Worm (Caenorhabditis elegans) whole organism, late embryonic: Measurements from ENCODE around the gene rpl-36.A.

Experiments used
- C38D4.7 ChIP-seq: fragments of 200-800 bp; sonication (Bioruptor generic); optimal IDR thresholded peaks from 2 replicates; lab custom pipeline; 2018; ENCODE audit warnings: mild to moderate bottlenecking, missing genetic modification characterization, moderate library complexity, missing compliant biosample characterization
- K02D7.2 ChIP-seq: sonication (generic microtip); optimal IDR thresholded peaks from 2 replicates; lab custom pipeline; 2017; ENCODE audit warnings: mild to moderate bottlenecking, missing genetic modification characterization, missing compliant biosample characterization
- ahr-1 ChIP-seq: sonication (generic microtip); optimal IDR thresholded peaks from 2 replicates; lab custom pipeline; 2016; ENCODE audit warnings: missing genetic modification characterization, missing compliant biosample characterization
- ama-1 ChIP-seq: fragments of 150-350 bp; optimal IDR thresholded peaks from 2 replicates; lab custom pipeline; 2014
- ceh-19 ChIP-seq: fragments of 200-800 bp; sonication (Bioruptor generic); optimal IDR thresholded peaks from 2 replicates; lab custom pipeline; 2018; ENCODE audit warnings: mild to moderate bottlenecking, missing genetic modification characterization, missing compliant biosample characterization
- ceh-24 ChIP-seq: sonication (generic microtip); optimal IDR thresholded peaks from 2 replicates; lab custom pipeline; 2016; ENCODE audit warnings: mild to moderate bottlenecking, missing genetic modification characterization, missing compliant biosample characterization
- ceh-30 ChIP-seq: fragments of 150-350 bp; optimal IDR thresholded peaks from 2 replicates; lab custom pipeline; 2014; ENCODE audit warnings: missing biosample characterization, missing genetic modification characterization
- ceh-31 ChIP-seq: sonication (generic microtip); optimal IDR thresholded peaks from 2 replicates; lab custom pipeline; 2016; ENCODE audit warnings: missing genetic modification characterization, missing compliant biosample characterization
- ceh-45 ChIP-seq: fragments of 200-800 bp; sonication (Bioruptor generic); IDR thresholded peaks from 2 replicates; pipeline ENCODE4 v1.3.6; 2022; ENCODE audit warnings: missing genetic modification reagents, missing genetic modification characterization, missing compliant biosample characterization
- ceh-48 ChIP-seq: sonication (generic microtip); optimal IDR thresholded peaks from 2 replicates; lab custom pipeline; 2016; ENCODE audit warnings: missing genetic modification characterization, inconsistent platforms, missing compliant biosample characterization
- ceh-9 ChIP-seq: sonication (generic microtip); optimal IDR thresholded peaks from 2 replicates; lab custom pipeline; 2016; ENCODE audit warnings: mild to moderate bottlenecking, missing genetic modification characterization, inconsistent platforms, missing compliant biosample characterization
- che-1 ChIP-seq: sonication (generic microtip); optimal IDR thresholded peaks from 2 replicates; lab custom pipeline; 2016; ENCODE audit warnings: mild to moderate bottlenecking, missing genetic modification characterization, missing compliant biosample characterization
- dve-1 ChIP-seq: sonication (generic microtip); optimal IDR thresholded peaks from 2 replicates; lab custom pipeline; 2017; ENCODE audit warnings: antibody characterized with exemption, mild to moderate bottlenecking, missing genetic modification characterization, missing compliant biosample characterization
- elt-2 ChIP-seq: sonication (generic microtip); optimal IDR thresholded peaks from 2 replicates; lab custom pipeline; 2016; ENCODE audit warnings: missing genetic modification reagents, missing genetic modification characterization, missing compliant biosample characterization
- elt-4 ChIP-seq: sonication (generic microtip); optimal IDR thresholded peaks from 2 replicates; lab custom pipeline; 2016; ENCODE audit warnings: missing genetic modification characterization, missing compliant biosample characterization
- ets-4 ChIP-seq: sonication (generic microtip); optimal IDR thresholded peaks from 2 replicates; lab custom pipeline; 2016; ENCODE audit warnings: missing genetic modification characterization, missing compliant biosample characterization
- fax-1 ChIP-seq: sonication (generic microtip); optimal IDR thresholded peaks from 2 replicates; lab custom pipeline; 2016; ENCODE audit warnings: missing genotype, missing genetic modification characterization, missing compliant biosample characterization
- fkh-10 ChIP-seq: fragments of 150-350 bp; optimal IDR thresholded peaks from 2 replicates; lab custom pipeline; 2014; ENCODE audit warnings: missing biosample characterization, missing genetic modification reagents, missing genetic modification characterization
- gmeb-2 ChIP-seq: sonication (generic microtip); optimal IDR thresholded peaks from 2 replicates; lab custom pipeline; 2016; ENCODE audit warnings: missing genetic modification characterization, inconsistent platforms, missing compliant biosample characterization
- hlh-6 ChIP-seq: sonication (generic microtip); optimal IDR thresholded peaks from 2 replicates; lab custom pipeline; 2016; ENCODE audit warnings: missing genotype, missing genetic modification characterization, missing compliant biosample characterization
- hlh-8 ChIP-seq: sonication (generic microtip); optimal IDR thresholded peaks from 2 replicates; lab custom pipeline; 2016; ENCODE audit warnings: missing genotype, missing genetic modification characterization, missing compliant biosample characterization
- madf-2 ChIP-seq: sonication (generic microtip); optimal IDR thresholded peaks from 2 replicates; lab custom pipeline; 2017; ENCODE audit warnings: missing genetic modification characterization, missing compliant biosample characterization
- mec-3 ChIP-seq: sonication (generic microtip); optimal IDR thresholded peaks from 2 replicates; lab custom pipeline; 2016; ENCODE audit warnings: borderline replicate concordance, missing genetic modification characterization, missing compliant biosample characterization
- nhr-11 ChIP-seq: fragments of 150-350 bp; optimal IDR thresholded peaks from 2 replicates; lab custom pipeline; 2014; ENCODE audit warnings: missing biosample characterization, missing genetic modification characterization
- odd-2 ChIP-seq: sonication (generic microtip); optimal IDR thresholded peaks from 2 replicates; lab custom pipeline; 2017; ENCODE audit warnings: antibody characterized with exemption, mild to moderate bottlenecking, missing genetic modification characterization, missing compliant biosample characterization
- pag-3 ChIP-seq: sonication (generic microtip); optimal IDR thresholded peaks from 2 replicates; lab custom pipeline; 2016; ENCODE audit warnings: missing compliant biosample characterization, missing genetic modification characterization, borderline replicate concordance
- pat-9 ChIP-seq: fragments of 200-800 bp; sonication (Bioruptor generic); optimal IDR thresholded peaks from 2 replicates; lab custom pipeline; 2018; ENCODE audit warnings: mild to moderate bottlenecking, missing genetic modification characterization, moderate library complexity, missing compliant biosample characterization
- pax-1 ChIP-seq: fragments of 150-350 bp; optimal IDR thresholded peaks from 2 replicates; lab custom pipeline; 2014; ENCODE audit warnings: missing biosample characterization, missing genetic modification characterization
- pha-4 ChIP-seq: fragments of 150-350 bp; optimal IDR thresholded peaks from 2 replicates; lab custom pipeline; 2018; ENCODE audit warnings: missing biosample characterization, missing genetic modification reagents, missing genetic modification characterization
- pqm-1 ChIP-seq: sonication (generic microtip); optimal IDR thresholded peaks from 2 replicates; lab custom pipeline; 2016; ENCODE audit warnings: missing genetic modification characterization, missing compliant biosample characterization
- ref-2 ChIP-seq: sonication (generic microtip); optimal IDR thresholded peaks from 2 replicates; lab custom pipeline; 2016; ENCODE audit warnings: missing genetic modification characterization, missing compliant biosample characterization
- sdc-2 ChIP-seq: sonication (generic microtip); optimal IDR thresholded peaks from 2 replicates; lab custom pipeline; 2016; ENCODE audit warnings: missing genotype, missing genetic modification characterization, missing compliant biosample characterization
- sox-2 ChIP-seq: fragments of 200-800 bp; sonication (Bioruptor generic); IDR thresholded peaks from 2 replicates; pipeline ENCODE4 v1.3.6; 2022; ENCODE audit warnings: missing genetic modification reagents, missing genetic modification characterization, missing compliant biosample characterization
- tbx-2 ChIP-seq: sonication (generic microtip); optimal IDR thresholded peaks from 2 replicates; lab custom pipeline; 2016; ENCODE audit warnings: missing genetic modification characterization, missing compliant biosample characterization
- ttx-3 ChIP-seq: sonication (generic microtip); optimal IDR thresholded peaks from 2 replicates; lab custom pipeline; 2016; ENCODE audit warnings: missing genetic modification reagents, missing genetic modification characterization, missing compliant biosample characterization
- zip-5 ChIP-seq: sonication (generic microtip); optimal IDR thresholded peaks from 2 replicates; lab custom pipeline; 2016; ENCODE audit warnings: missing genetic modification characterization, missing compliant biosample characterization

The rpl-36.A gene

DNA sequence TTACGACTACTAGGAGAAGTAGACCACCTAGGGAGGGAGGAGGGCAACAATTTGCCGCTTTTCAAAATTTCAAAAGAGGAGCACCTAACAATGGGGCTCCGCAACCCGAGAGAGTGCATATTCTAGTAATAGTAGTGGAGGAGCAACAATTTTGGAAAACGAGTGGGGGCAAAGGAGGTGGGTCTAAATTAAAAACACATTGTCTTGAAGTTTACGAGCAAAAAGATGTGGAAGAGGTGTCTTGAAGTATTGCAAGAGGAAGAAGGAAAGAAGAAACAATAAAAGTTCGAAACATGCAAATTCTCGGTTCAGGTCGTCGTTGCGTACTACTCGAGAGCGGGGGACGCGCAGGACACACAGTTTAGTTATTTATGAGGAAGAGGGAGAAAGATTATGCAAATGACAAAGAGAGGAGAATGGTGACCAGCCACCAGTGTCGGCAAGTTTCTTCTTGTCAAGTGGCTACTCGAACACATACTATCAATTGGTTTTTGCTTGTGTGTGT, 32.8 kb downstream of the rpl-36.A start:
- no peak for TF ChIP-seq che-1 (tag; lab: Kevin White, UChicago)
- TF ChIP-seq nhr-11 (tag; lab: Kevin White, UChicago), result no peak
- TF ChIP-seq mec-3 (tag; lab: Kevin White, UChicago), result no peak
- TF ChIP-seq K02D7.2, result no peak
- TF ChIP-seq hlh-6 (tag; lab: Kevin White, UChicago), result no peak
- TF ChIP-seq ceh-31 (tag; lab: Kevin White, UChicago), result no peak
- no peak for TF ChIP-seq ama-1 (lab: Kevin White, UChicago)
- peak; percentile 20 for TF ChIP-seq ref-2 (tag; lab: Kevin White, UChicago)
- TF ChIP-seq, all 69 proteins: peak for 1

DNA sequence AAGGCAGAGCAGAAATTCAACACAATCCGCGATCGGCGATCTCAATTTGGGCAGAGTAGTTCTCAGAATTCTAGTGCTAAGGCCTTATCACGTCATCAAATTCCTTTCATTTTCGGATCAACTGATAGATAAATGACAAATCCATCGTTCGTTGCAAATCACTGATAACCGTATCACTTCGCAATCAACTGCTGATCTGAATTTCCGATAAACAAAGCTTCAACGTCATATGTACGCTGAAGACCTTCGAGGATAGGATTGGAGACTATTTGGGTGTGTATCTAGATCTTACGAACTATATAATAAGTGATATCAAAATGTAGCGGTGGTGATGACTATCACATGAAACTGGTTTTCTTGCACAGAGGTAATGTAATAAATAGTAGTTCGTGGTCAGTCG, 39.7 kb downstream of the rpl-36.A start:
- TF ChIP-seq ahr-1 (tag; lab: Kevin White, UChicago) (no peak), odd-2 (tag; lab: Kevin White, UChicago) (no peak)

DNA sequence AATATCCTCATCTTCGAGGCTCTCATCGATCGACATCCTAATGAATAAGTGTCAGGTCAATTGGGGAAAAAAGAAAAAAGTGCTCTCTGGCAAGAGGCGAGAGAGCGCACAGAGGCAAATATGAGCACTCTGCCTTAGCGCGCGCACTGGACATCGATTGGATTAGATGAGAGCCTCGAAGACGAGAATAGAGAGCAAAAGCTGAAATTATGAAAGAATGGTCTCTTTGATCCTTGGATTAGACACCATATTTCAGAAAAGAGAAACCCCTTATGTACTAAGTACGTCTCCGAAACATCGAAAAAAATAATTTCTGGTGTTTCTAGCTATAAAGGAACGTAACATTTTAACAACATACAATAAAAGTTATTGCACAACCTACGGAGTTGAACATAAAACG, 41.8 kb downstream of the rpl-36.A start, which contains the start of gene F45E10.2:
TSS of gene F45E10.2 (minus strand) at position 101 of the 400 bp plus-strand sequence.
- TF ChIP-seq madf-2 (tag; lab: Kevin White, UChicago), result no peak
- no peak for TF ChIP-seq pqm-1 (tag; lab: Kevin White, UChicago)
- TF ChIP-seq ceh-31 (tag; lab: Kevin White, UChicago), result no peak
- no peak for TF ChIP-seq odd-2 (tag; lab: Kevin White, UChicago)
- no peak for TF ChIP-seq hlh-8 (tag; lab: Kevin White, UChicago)
- TF ChIP-seq pag-3 (tag; lab: Kevin White, UChicago), result no peak
- no peak for TF ChIP-seq pat-9 (tag; lab: Kevin White, UChicago)
- TF ChIP-seq fax-1 (tag; lab: Kevin White, UChicago), result no peak
- no peak for TF ChIP-seq pax-1 (tag; lab: Kevin White, UChicago)
- no peak for TF ChIP-seq K02D7.2
- no peak for TF ChIP-seq zip-5 (tag; lab: Kevin White, UChicago)
- TF ChIP-seq ceh-30 (tag; lab: Kevin White, UChicago), result no peak
- TF ChIP-seq fkh-10 (GFP tag; lab: Kevin White, UChicago), result no peak
- no peak for TF ChIP-seq elt-4 (tag; lab: Kevin White, UChicago)
- no peak for TF ChIP-seq ama-1 (lab: Kevin White, UChicago)
- no peak for TF ChIP-seq ceh-19
- no peak for TF ChIP-seq tbx-2
- TF ChIP-seq C38D4.7 (GFP tag; lab: Kevin White, UChicago), result no peak

ce11 chrII:11052526-11052925, 44.5 kb downstream of the rpl-36.A start:
- no peak for TF ChIP-seq pat-9 (tag; lab: Kevin White, UChicago)
- TF ChIP-seq elt-2, result no peak
- no peak for TF ChIP-seq ets-4 (tag; lab: Kevin White, UChicago)
- TF ChIP-seq hlh-6 (tag; lab: Kevin White, UChicago), result no peak
- no peak for TF ChIP-seq gmeb-2 (tag; lab: Kevin White, UChicago)
- TF ChIP-seq mec-3 (tag; lab: Kevin White, UChicago), result no peak
- TF ChIP-seq ttx-3, result no peak
- no peak for TF ChIP-seq sdc-2 (tag; lab: Kevin White, UChicago)
- TF ChIP-seq pqm-1 (tag; lab: Kevin White, UChicago), result no peak
- TF ChIP-seq ceh-9, result no peak
- TF ChIP-seq ceh-45, result no peak
- TF ChIP-seq tbx-2, result no peak
- no peak for TF ChIP-seq ceh-48 (tag; lab: Kevin White, UChicago)
- no peak for TF ChIP-seq ceh-24 (tag; lab: Kevin White, UChicago)
- TF ChIP-seq sox-2 (GFP tag; lab: Robert Waterston, UW), result no peak
- TF ChIP-seq dve-1 (tag; lab: Kevin White, UChicago), result no peak
- no peak for TF ChIP-seq zip-5 (tag; lab: Kevin White, UChicago)
- no peak for TF ChIP-seq pha-4 (tag; lab: Kevin White, UChicago)
- TF ChIP-seq ahr-1 (tag; lab: Kevin White, UChicago), result no peak
- TF ChIP-seq, all 69 proteins: peak for 0
